Worm (Caenorhabditis elegans): ENCODE data around the gene rbm-26.

DNA sequence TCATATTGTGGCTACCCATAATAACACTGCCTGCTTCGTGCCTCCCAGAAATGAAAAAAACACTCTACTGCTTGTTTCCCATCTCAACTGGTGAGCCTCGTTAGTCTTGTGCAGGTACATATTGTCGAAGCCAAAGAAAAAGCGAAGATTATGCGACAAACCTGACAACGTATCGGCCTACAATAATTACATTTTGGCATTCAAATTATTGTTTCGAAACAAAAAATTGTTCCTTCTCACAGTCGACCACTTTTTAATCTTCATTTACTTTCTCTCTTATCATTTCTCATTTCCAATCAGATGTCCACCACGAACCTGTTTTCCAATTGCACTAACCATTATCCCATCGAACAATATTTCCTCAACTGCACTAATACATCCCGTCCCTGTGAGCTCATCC lies 31.7 kb downstream of the rbm-26 start, which contains the start of gene B0244.15:
- no peak for TF ChIP-seq pha-4 (tag; optimal IDR thresholded peaks at IDR 0.05)
- TF ChIP-seq ceh-82 (tag; optimal IDR thresholded peaks at IDR 0.05) = no peak
- TF ChIP-seq snpc-4 (tag; optimal IDR thresholded peaks at IDR 0.05) = no peak
- TF ChIP-seq ama-1 (optimal IDR thresholded peaks at IDR 0.05) = no peak
- no peak for TF ChIP-seq ceh-9 (tag; optimal IDR thresholded peaks at IDR 0.05)
- TF ChIP-seq skn-1 (tag; optimal IDR thresholded peaks at IDR 0.05) = no peak
- no peak for TF ChIP-seq lin-15B (tag; optimal IDR thresholded peaks at IDR 0.05)
- no peak for TF ChIP-seq ztf-11 (tag; optimal IDR thresholded peaks at IDR 0.05)
- TF ChIP-seq nhr-23 (tag; optimal IDR thresholded peaks at IDR 0.05) = no peak
- no peak for TF ChIP-seq tbx-2 (tag; optimal IDR thresholded peaks at IDR 0.05)
- no peak for TF ChIP-seq pqm-1 (tag; optimal IDR thresholded peaks at IDR 0.05)

All from whole organism, L3 larva.